Fruit fly (Drosophila melanogaster) whole organism, prepupa: ENCODE data around the gene HLH3B.

ENCODE experiments used
- Blimp-1 ChIP-seq: fragments of 200-800 bp; sonication (Bioruptor generic); optimal IDR thresholded peaks from 3 replicates; lab custom pipeline; 2017; ENCODE audit warnings: missing biosample characterization, missing genetic modification characterization, mild to moderate bottlenecking, moderate library complexity, missing genetic modification reagents
- CG10631 ChIP-seq: fragments of 200-800 bp; sonication (Bioruptor generic); optimal IDR thresholded peaks from 2 replicates; lab custom pipeline; 2016; ENCODE audit warnings: missing biosample characterization, missing genetic modification characterization
- CG11294 ChIP-seq: fragments of 200-800 bp; sonication (Bioruptor generic); IDR thresholded peaks from 2 replicates; pipeline ENCODE4 v1.3.6; 2022; ENCODE audit warnings: missing biosample characterization, missing genetic modification characterization
- CG11902 ChIP-seq: fragments of 200-800 bp; sonication (Bioruptor generic); optimal IDR thresholded peaks from 3 replicates; lab custom pipeline; 2016; ENCODE audit warnings: missing biosample characterization, missing genetic modification characterization
- CG15336 ChIP-seq: fragments of 200-800 bp; sonication (Bioruptor generic); IDR thresholded peaks from 2 replicates; pipeline ENCODE4 v1.3.6; 2022; ENCODE audit warnings: missing biosample characterization, missing genetic modification characterization
- CG3032 ChIP-seq: fragments of 200-800 bp; optimal IDR thresholded peaks from 2 replicates; lab custom pipeline; 2019; ENCODE audit warnings: missing biosample characterization, mild to moderate bottlenecking, missing genetic modification characterization, moderate library complexity
- CG31627 ChIP-seq: fragments of 200-800 bp; sonication (Bioruptor generic); optimal IDR thresholded peaks from 3 replicates; lab custom pipeline; 2016; ENCODE audit warnings: missing biosample characterization, missing genetic modification characterization
- CG34406 ChIP-seq: fragments of 200-800 bp; sonication (Bioruptor generic); optimal IDR thresholded peaks from 3 replicates; lab custom pipeline; 2016; ENCODE audit warnings: missing biosample characterization, missing genetic modification characterization
- CG4318 ChIP-seq: fragments of 200-800 bp; sonication (Bioruptor generic); optimal IDR thresholded peaks from 3 replicates; lab custom pipeline; 2017; ENCODE audit warnings: missing biosample characterization, mild to moderate bottlenecking, missing genetic modification characterization
- CG6792 ChIP-seq: fragments of 200-800 bp; sonication (Bioruptor generic); optimal IDR thresholded peaks from 3 replicates; lab custom pipeline; 2016; ENCODE audit warnings: missing biosample characterization, missing genetic modification characterization
- CG6808 ChIP-seq: fragments of 200-800 bp; sonication (Bioruptor generic); optimal IDR thresholded peaks from 3 replicates; lab custom pipeline; 2017; ENCODE audit warnings: missing biosample characterization, missing genetic modification characterization, mild to moderate bottlenecking, moderate library complexity, missing genetic modification reagents
- CG6854 ChIP-seq: fragments of 200-800 bp; sonication (Bioruptor generic); optimal IDR thresholded peaks from 2 replicates; lab custom pipeline; 2017; ENCODE audit warnings: missing biosample characterization, mild to moderate bottlenecking, missing genetic modification characterization
- CG8632 ChIP-seq: fragments of 200-800 bp; sonication (Bioruptor generic); optimal IDR thresholded peaks from 3 replicates; lab custom pipeline; 2016; ENCODE audit warnings: missing biosample characterization, missing genetic modification characterization
- CG9139 ChIP-seq: fragments of 200-800 bp; sonication (Bioruptor generic); optimal IDR thresholded peaks from 3 replicates; lab custom pipeline; 2017; ENCODE audit warnings: missing biosample characterization, mild to moderate bottlenecking, missing genetic modification characterization
- Eip75B ChIP-seq: fragments of 200-800 bp; sonication (Bioruptor generic); optimal IDR thresholded peaks from 3 replicates; lab custom pipeline; 2016; ENCODE audit warnings: missing biosample characterization, missing genetic modification characterization
- Eip78C ChIP-seq: fragments of 200-800 bp; sonication (Bioruptor generic); peaks from one replicate; lab custom pipeline; 2016; ENCODE audit warnings: missing biosample characterization, missing genetic modification characterization
- Eip93F ChIP-seq: fragments of 200-800 bp; sonication (Bioruptor generic); optimal IDR thresholded peaks from 2 replicates; lab custom pipeline; 2016; ENCODE audit warnings: missing biosample characterization, mild to moderate bottlenecking, missing genetic modification characterization
- Ets96B ChIP-seq: fragments of 200-800 bp; optimal IDR thresholded peaks from 2 replicates; lab custom pipeline; 2019; ENCODE audit warnings: missing biosample characterization, mild to moderate bottlenecking, missing genetic modification characterization, moderate library complexity
- Gug ChIP-seq: fragments of 200-800 bp; sonication (Bioruptor generic); IDR thresholded peaks from 2 replicates; pipeline ENCODE4 v1.3.6; 2022; ENCODE audit warnings: missing biosample characterization, missing genetic modification characterization
- Hr39 ChIP-seq: fragments of 200-800 bp; sonication (Bioruptor generic); optimal IDR thresholded peaks from 2 replicates; lab custom pipeline; 2016; ENCODE audit warnings: missing biosample characterization, missing genetic modification characterization
- Hr4 ChIP-seq: fragments of 200-800 bp; sonication (Bioruptor generic); optimal IDR thresholded peaks from 3 replicates; lab custom pipeline; 2016; ENCODE audit warnings: missing biosample characterization, missing genetic modification characterization
- Met ChIP-seq: fragments of 200-800 bp; sonication (Bioruptor generic); optimal IDR thresholded peaks from 3 replicates; lab custom pipeline; 2016; ENCODE audit warnings: missing biosample characterization, missing genetic modification characterization
- OdsH ChIP-seq: fragments of 200-800 bp; sonication (Bioruptor generic); optimal IDR thresholded peaks from 3 replicates; lab custom pipeline; 2016; ENCODE audit warnings: missing biosample characterization, missing genetic modification characterization
- Smox ChIP-seq: fragments of 200-800 bp; sonication (Bioruptor generic); optimal IDR thresholded peaks from 3 replicates; lab custom pipeline; 2016; ENCODE audit warnings: missing biosample characterization, missing genetic modification characterization
- Sox102F ChIP-seq: fragments of 200-800 bp; sonication (Bioruptor generic); optimal IDR thresholded peaks from 2 replicates; lab custom pipeline; 2016; ENCODE audit warnings: missing biosample characterization, mild to moderate bottlenecking, missing genetic modification characterization
- Sox14 ChIP-seq: fragments of 200-800 bp; sonication (Bioruptor generic); optimal IDR thresholded peaks from 3 replicates; lab custom pipeline; 2016; ENCODE audit warnings: missing biosample characterization, missing genetic modification characterization
- achi ChIP-seq: fragments of 200-800 bp; sonication (Bioruptor generic); optimal IDR thresholded peaks from 3 replicates; lab custom pipeline; 2016; ENCODE audit warnings: missing biosample characterization, missing genetic modification characterization
- dsx ChIP-seq: fragments of 200-800 bp; optimal IDR thresholded peaks from 3 replicates; lab custom pipeline; 2019; ENCODE audit warnings: missing biosample characterization, mild to moderate bottlenecking, missing genetic modification characterization, moderate library complexity; ENCODE audit not compliant: poor library complexity, severe bottlenecking
- fkh ChIP-seq: fragments of 200-800 bp; sonication (Bioruptor generic); optimal IDR thresholded peaks from 3 replicates; lab custom pipeline; 2017; ENCODE audit warnings: missing biosample characterization, mild to moderate bottlenecking, missing genetic modification characterization, moderate library complexity
- lz ChIP-seq: fragments of 200-800 bp; sonication (Bioruptor generic); optimal IDR thresholded peaks from 3 replicates; lab custom pipeline; 2016; ENCODE audit warnings: missing biosample characterization, missing genetic modification characterization
- net ChIP-seq: fragments of 200-800 bp; sonication (Bioruptor generic); optimal IDR thresholded peaks from 3 replicates; lab custom pipeline; 2016; ENCODE audit warnings: missing biosample characterization, missing genetic modification characterization
- salr ChIP-seq, 2 experiments: fragments of 200-800 bp; sonication (Bioruptor generic); optimal IDR thresholded peaks; 3 replicates each; lab custom pipeline; 2016 to 2018; ENCODE audit warnings: missing biosample characterization in 2 of 2, missing genetic modification characterization in 2 of 2, mild to moderate bottlenecking in 1 of 2
- spab ChIP-seq: fragments of 200-800 bp; sonication (Bioruptor generic); optimal IDR thresholded peaks from 2 replicates; lab custom pipeline; 2017; ENCODE audit warnings: missing biosample characterization, mild to moderate bottlenecking, missing genetic modification characterization, missing genetic modification reagents
- ss ChIP-seq, 2 experiments: fragments of 200-800 bp; sonication (Bioruptor generic); optimal IDR thresholded peaks; 2 replicates in 1 of 2; 3 replicates in 1 of 2; lab custom pipeline; 2017 to 2018; ENCODE audit warnings: mild to moderate bottlenecking in 2 of 2, missing biosample characterization in 2 of 2, missing genetic modification characterization in 2 of 2, moderate library complexity in 1 of 2
- svp ChIP-seq: fragments of 200-800 bp; sonication (Bioruptor generic); peaks from one replicate; lab custom pipeline; 2016; ENCODE audit warnings: missing biosample characterization, missing genetic modification characterization
- topi ChIP-seq: fragments of 200-800 bp; sonication (Bioruptor generic); optimal IDR thresholded peaks from 3 replicates; lab custom pipeline; 2016; ENCODE audit warnings: missing biosample characterization, missing genetic modification characterization
- vri ChIP-seq: fragments of 200-800 bp; sonication (Bioruptor generic); optimal IDR thresholded peaks from 3 replicates; lab custom pipeline; 2016; ENCODE audit warnings: missing biosample characterization, mild to moderate bottlenecking, missing genetic modification characterization

The HLH3B gene

dm6 chrX:2642484-2643379 lies 38.8 kb downstream of the HLH3B start (continued):
- peak; percentile 37; the same call in 1 of the 2 replicates for TF ChIP-seq CG15336
- TF ChIP-seq Met, result no peak
- no peak for TF ChIP-seq Blimp-1 (GFP tag; lab: Kevin White, UChicago)
- no peak for TF ChIP-seq CG11902 (GFP tag; lab: Kevin White, UChicago)
- peak; percentile 1 for TF ChIP-seq dsx (GFP tag; lab: Kevin White, UChicago)
- TF ChIP-seq ss (GFP tag; optimal IDR thresholded peaks at IDR 0.05; lab: Kevin White, UChicago), result peak; percentile 27 to 50
- peak in 1 of 2 experiments; percentile 3 for TF ChIP-seq salr (GFP tag; optimal IDR thresholded peaks at IDR 0.05; lab: Kevin White, UChicago)
- peak; percentile 18 for TF ChIP-seq CG6808 (GFP tag; lab: Kevin White, UChicago)
- no peak for TF ChIP-seq Eip93F
- no peak for TF ChIP-seq CG34406 (GFP tag; lab: Kevin White, UChicago)
- TF ChIP-seq vri (GFP tag; lab: Kevin White, UChicago), result peak; percentile 42

dm6 chrX:2638646-2639045 lies 42.9 kb downstream of the HLH3B start:
- TF ChIP-seq Eip78C (GFP tag; lab: Kevin White, UChicago) (peak; percentile 24), Smox (GFP tag; lab: Kevin White, UChicago) (no peak), spab (GFP tag; lab: Kevin White, UChicago) (no peak), fkh (GFP tag; lab: Kevin White, UChicago) (no peak), net (GFP tag; lab: Kevin White, UChicago) (no peak), Sox14 (GFP tag; lab: Kevin White, UChicago) (no peak)

DNA sequence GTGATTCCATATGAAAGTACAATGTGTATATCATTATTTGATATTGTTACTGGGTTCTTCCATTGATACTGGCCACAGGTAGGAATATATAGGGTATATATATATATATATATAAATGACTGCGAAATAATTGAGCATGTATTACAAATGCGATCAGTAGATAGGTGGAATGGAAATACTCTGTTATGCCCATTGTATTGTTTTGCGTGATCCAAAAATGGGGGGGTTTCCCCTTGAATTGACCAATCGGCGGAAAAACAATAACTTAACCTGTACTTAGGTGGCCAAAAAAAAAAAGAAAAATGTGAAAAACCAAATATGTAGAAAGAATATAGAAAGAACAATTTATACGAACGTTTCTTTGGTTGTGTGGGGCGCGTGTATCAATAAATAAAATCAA lies 43.6 kb downstream of the HLH3B start:
- TF ChIP-seq CG6792 (GFP tag; lab: Kevin White, UChicago) (no peak), Hr4 (no peak), CG6808 (GFP tag; lab: Kevin White, UChicago) (no peak), Ets96B (tag; lab: Kevin White, UChicago) (no peak), lz (GFP tag; lab: Kevin White, UChicago) (no peak), Hr39 (GFP tag; lab: Kevin White, UChicago) (no peak), svp (no peak), Gug (GFP tag; lab: Robert Waterston, UW) (no peak), CG10631 (no peak), salr (GFP tag; optimal IDR thresholded peaks at IDR 0.05; lab: Kevin White, UChicago) (no peak), topi (GFP tag; lab: Kevin White, UChicago) (no peak), CG31627 (GFP tag; lab: Kevin White, UChicago) (no peak), dsx (GFP tag; lab: Kevin White, UChicago) (no peak), Smox (GFP tag; lab: Kevin White, UChicago) (no peak), Sox14 (GFP tag; lab: Kevin White, UChicago) (no peak), Eip75B (GFP tag; lab: Kevin White, UChicago) (no peak)

- TF ChIP-seq vri (GFP tag; lab: Kevin White, UChicago) (no peak), achi (GFP tag; lab: Kevin White, UChicago) (no peak), fkh (GFP tag; lab: Kevin White, UChicago) (no peak), Ets96B (tag; lab: Kevin White, UChicago) (no peak), CG11902 (GFP tag; lab: Kevin White, UChicago) (no peak), CG6854 (GFP tag; lab: Kevin White, UChicago) (no peak), CG8632 (no peak), Sox14 (GFP tag; lab: Kevin White, UChicago) (no peak), CG3032 (tag; lab: Kevin White, UChicago) (no peak), Sox102F (no peak), CG4318 (GFP tag; lab: Kevin White, UChicago) (no peak), OdsH (GFP tag; lab: Kevin White, UChicago) (no peak), Blimp-1 (GFP tag; lab: Kevin White, UChicago) (no peak), CG11294 (GFP tag; lab: Robert Waterston, UW) (no peak), CG9139 (GFP tag; lab: Kevin White, UChicago) (no peak), lz (GFP tag; lab: Kevin White, UChicago) (no peak), topi (GFP tag; lab: Kevin White, UChicago) (no peak), CG31627 (GFP tag; lab: Kevin White, UChicago) (no peak)
- TF ChIP-seq, all 60 proteins: peak for 0
Measured at dm6 chrX:2636825-2637535, 44.5 kb downstream of the HLH3B start.
